Worm (Caenorhabditis elegans) whole organism, L4 larva: Measurements from ENCODE around the gene mab-21.
A peak's percentile ranks its signal among the peaks of the same experiment; 100 is the strongest.

Source experiments
- lim-7 ChIP-seq: fragments of 200-800 bp; sonication (Bioruptor generic); IDR thresholded peaks from 2 replicates; pipeline ENCODE4 v1.3.6; 2022; ENCODE audit warnings: missing genetic modification characterization, missing compliant biosample characterization
- lin-13 ChIP-seq: fragments of 150-350 bp; optimal IDR thresholded peaks from 2 replicates; lab custom pipeline; 2014; ENCODE audit warnings: missing biosample characterization, missing genetic modification reagents, missing genetic modification characterization
- mxl-3 ChIP-seq: fragments of 200-800 bp; sonication (Bioruptor generic); optimal IDR thresholded peaks from 2 replicates; lab custom pipeline; 2018; ENCODE audit warnings: mild to moderate bottlenecking, missing genetic modification characterization, missing compliant biosample characterization
- sdz-12 ChIP-seq: fragments of 200-800 bp; sonication (Bioruptor generic); optimal IDR thresholded peaks from 2 replicates; lab custom pipeline; 2018; ENCODE audit warnings: mild to moderate bottlenecking, missing genetic modification characterization, missing compliant biosample characterization
- unc-62 ChIP-seq, 3 experiments: fragments of 150-350 bp in 1 of 3; sonication (generic microtip); optimal IDR thresholded peaks in 2 of 3; peaks in 1 of 3; 1 replicate in 1 of 3; 2 replicates in 2 of 3; lab custom pipeline; 2014 to 2017; ENCODE audit warnings: missing biosample characterization in 3 of 3, missing genetic modification characterization in 3 of 3, missing genetic modification reagents in 3 of 3, missing genotype in 1 of 3

DNA sequence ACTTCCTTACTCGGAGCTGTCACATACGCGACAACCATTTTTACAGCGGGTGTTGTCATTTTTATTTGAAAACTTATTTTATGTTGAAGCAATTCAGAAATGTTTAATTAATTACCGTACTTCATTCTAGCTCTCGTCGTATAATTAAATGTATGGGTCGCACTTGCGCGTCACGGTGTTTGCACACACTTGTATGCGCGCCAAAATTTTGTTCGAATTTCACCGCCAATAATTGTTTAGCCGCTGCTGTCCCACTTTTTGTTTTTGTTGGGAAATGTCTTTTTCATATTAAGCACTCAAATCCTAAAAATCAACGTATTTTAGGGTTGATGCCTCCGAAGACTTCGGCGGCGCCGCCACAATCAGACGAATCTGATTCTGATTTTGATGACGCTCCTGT lies 13.4 kb upstream of the mab-21 start, which contains the start of the genes F35G12.7 and smc-4:
- no peak for TF ChIP-seq lim-7 (GFP tag; lab: Robert Waterston, UW)
- peak in 1 of 2 experiments; percentile 86 for TF ChIP-seq unc-62 (GFP tag; optimal IDR thresholded peaks at IDR 0.05 in 1 of 2; lab: Kevin White, UChicago)
- no peak for TF ChIP-seq unc-62 (tag; optimal IDR thresholded peaks at IDR 0.05; lab: Kevin White, UChicago)
- TF ChIP-seq lin-13 (GFP tag; lab: Kevin White, UChicago), result no peak
- no peak for TF ChIP-seq sdz-12 (GFP tag; lab: Kevin White, UChicago)
- TF ChIP-seq mxl-3, result no peak
